Worm (Caenorhabditis elegans): Measurements from ENCODE around the gene C50H2.13.

C50H2.13 gene

DNA sequence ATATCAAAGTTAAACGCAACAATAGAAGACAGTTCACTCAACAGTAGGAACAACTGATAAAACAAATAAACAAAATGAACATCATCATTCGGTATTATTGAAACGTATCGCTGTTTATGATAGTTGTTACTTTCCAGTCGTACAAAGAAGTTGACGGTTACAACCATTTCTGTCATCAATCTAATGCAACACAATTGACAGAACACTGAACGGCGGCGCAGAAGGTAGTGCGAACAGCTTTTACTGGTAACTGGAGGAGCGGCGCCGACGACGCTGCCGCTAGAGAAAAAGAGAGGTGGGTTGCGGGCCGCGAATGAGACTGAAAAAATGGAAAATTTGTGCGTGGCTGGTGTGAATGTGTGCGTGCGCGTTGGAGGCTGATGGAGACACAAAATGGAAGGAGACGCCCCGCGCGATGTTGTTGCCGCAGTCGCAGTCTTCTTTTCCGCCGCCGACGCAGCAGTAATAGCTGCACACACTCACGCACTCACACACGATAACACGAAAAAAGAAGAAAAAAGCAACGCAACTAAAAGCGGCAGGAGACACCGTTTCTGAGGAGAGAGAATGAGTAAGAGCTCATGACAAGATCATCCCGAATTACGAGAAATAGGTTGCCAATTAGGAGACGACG, 37.9 kb downstream of the C50H2.13 start:
- TF ChIP-seq flt-1 (GFP tag; IDR thresholded peaks at IDR 0.05), result no peak
- TF ChIP-seq hmg-4 (GFP tag; optimal IDR thresholded peaks at IDR 0.05), result peak; percentile 31

ce11 chrV:9965891-9966290, 39.6 kb downstream of the C50H2.13 start:
- TF ChIP-seq ets-7 (tag; optimal IDR thresholded peaks at IDR 0.05) (no peak), hmg-4 (GFP tag; optimal IDR thresholded peaks at IDR 0.05) (no peak), F13C5.2 (tag; optimal IDR thresholded peaks at IDR 0.05) (no peak), sea-1 (GFP tag; conservative IDR thresholded peaks at IDR 0.05) (no peak), flt-1 (GFP tag; IDR thresholded peaks at IDR 0.05) (no peak), pes-1 (GFP tag; IDR thresholded peaks at IDR 0.05) (no peak), ceh-36 (tag; optimal IDR thresholded peaks at IDR 0.05) (no peak), hmbx-1 (tag; optimal IDR thresholded peaks at IDR 0.05) (no peak), aly-1 (tag; optimal IDR thresholded peaks at IDR 0.05) (no peak), tra-4 (tag; optimal IDR thresholded peaks at IDR 0.05) (no peak), tbx-37 (GFP tag; conservative IDR thresholded peaks at IDR 0.05) (no peak), B0310.2 (tag; optimal IDR thresholded peaks at IDR 0.05) (no peak), ceh-13 (GFP tag; optimal IDR thresholded peaks at IDR 0.05) (no peak), ama-1 (optimal IDR thresholded peaks at IDR 0.05) (no peak), scrt-1 (GFP tag; IDR thresholded peaks at IDR 0.05) (no peak), hnd-1 (tag; optimal IDR thresholded peaks at IDR 0.05) (no peak), tbx-11 (GFP tag; IDR thresholded peaks at IDR 0.05) (no peak)

ce11 chrV:9970119-9970518, 43.8 kb downstream of the C50H2.13 start:
- peak; percentile 89 for TF ChIP-seq aly-1 (tag; optimal IDR thresholded peaks at IDR 0.05)
- TF ChIP-seq hmbx-1 (tag; optimal IDR thresholded peaks at IDR 0.05), result peak; percentile 82
- TF ChIP-seq scrt-1 (GFP tag; IDR thresholded peaks at IDR 0.05), result peak; percentile 97
- TF ChIP-seq ceh-36 (tag; optimal IDR thresholded peaks at IDR 0.05), result peak; percentile 92
- peak; percentile 94 for TF ChIP-seq F13C5.2 (tag; optimal IDR thresholded peaks at IDR 0.05)
- peak; percentile 95 for TF ChIP-seq pes-1 (GFP tag; IDR thresholded peaks at IDR 0.05)
- TF ChIP-seq ama-1 (optimal IDR thresholded peaks at IDR 0.05), result no peak
- peak; percentile 94 for TF ChIP-seq hmg-4 (GFP tag; optimal IDR thresholded peaks at IDR 0.05)
- TF ChIP-seq tbx-37 (GFP tag; conservative IDR thresholded peaks at IDR 0.05), result peak; percentile 90
- peak; percentile 76 for TF ChIP-seq tra-4 (tag; optimal IDR thresholded peaks at IDR 0.05)
- peak; percentile 86 for TF ChIP-seq ceh-13 (GFP tag; optimal IDR thresholded peaks at IDR 0.05)
- peak; percentile 96 for TF ChIP-seq sea-1 (GFP tag; conservative IDR thresholded peaks at IDR 0.05)
- peak; percentile 94 for TF ChIP-seq tbx-11 (GFP tag; IDR thresholded peaks at IDR 0.05)
- peak; percentile 87 for TF ChIP-seq hnd-1 (tag; optimal IDR thresholded peaks at IDR 0.05)
- TF ChIP-seq flt-1 (GFP tag; IDR thresholded peaks at IDR 0.05), result peak; percentile 90
- TF ChIP-seq ets-7 (tag; optimal IDR thresholded peaks at IDR 0.05), result peak; percentile 86
- peak; percentile 90 for TF ChIP-seq B0310.2 (tag; optimal IDR thresholded peaks at IDR 0.05)

DNA sequence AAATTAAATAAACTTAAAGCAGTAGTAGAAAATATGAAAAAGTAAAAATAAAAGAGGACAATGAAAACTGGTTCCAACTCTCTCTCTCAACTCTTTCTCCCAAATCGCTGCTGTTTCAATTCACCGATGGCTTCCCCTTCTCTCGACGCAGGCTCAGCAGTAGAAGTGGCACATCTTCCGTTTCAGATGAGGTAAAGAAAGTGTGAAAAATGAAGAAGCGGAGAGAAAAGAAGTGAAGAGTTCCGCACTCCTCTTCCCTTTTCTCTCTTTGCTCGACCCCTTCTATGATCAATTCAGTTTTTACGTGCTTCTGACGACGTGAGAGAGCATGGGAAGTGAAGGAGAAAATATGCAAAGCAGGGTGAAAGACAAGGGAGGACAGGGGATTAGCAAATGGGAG, 47.9 kb downstream of the C50H2.13 start:
- no peak for TF ChIP-seq flt-1 (GFP tag; IDR thresholded peaks at IDR 0.05)
- TF ChIP-seq hmbx-1 (tag; optimal IDR thresholded peaks at IDR 0.05), result no peak
- no peak for TF ChIP-seq sea-1 (GFP tag; conservative IDR thresholded peaks at IDR 0.05)
- TF ChIP-seq tra-4 (tag; optimal IDR thresholded peaks at IDR 0.05), result no peak
- TF ChIP-seq F13C5.2 (tag; optimal IDR thresholded peaks at IDR 0.05), result no peak
- no peak for TF ChIP-seq B0310.2 (tag; optimal IDR thresholded peaks at IDR 0.05)
- TF ChIP-seq tbx-11 (GFP tag; IDR thresholded peaks at IDR 0.05), result no peak
- no peak for TF ChIP-seq hnd-1 (tag; optimal IDR thresholded peaks at IDR 0.05)
- no peak for TF ChIP-seq tbx-37 (GFP tag; conservative IDR thresholded peaks at IDR 0.05)
- no peak for TF ChIP-seq aly-1 (tag; optimal IDR thresholded peaks at IDR 0.05)
- TF ChIP-seq ets-7 (tag; optimal IDR thresholded peaks at IDR 0.05), result no peak
- no peak for TF ChIP-seq scrt-1 (GFP tag; IDR thresholded peaks at IDR 0.05)
- no peak for TF ChIP-seq ceh-36 (tag; optimal IDR thresholded peaks at IDR 0.05)
- TF ChIP-seq hmg-4 (GFP tag; optimal IDR thresholded peaks at IDR 0.05), result no peak
- no peak for TF ChIP-seq pes-1 (GFP tag; IDR thresholded peaks at IDR 0.05)
- no peak for TF ChIP-seq ama-1 (optimal IDR thresholded peaks at IDR 0.05)
- TF ChIP-seq ceh-13 (GFP tag; optimal IDR thresholded peaks at IDR 0.05), result no peak

ce11 chrV:9976138-9976537, 49.8 kb downstream of the C50H2.13 start, which contains the start of gene unc-41:
unc-41 (minus strand) TSS chrV:9976238.
- TF ChIP-seq hmg-4 (GFP tag; optimal IDR thresholded peaks at IDR 0.05) (no peak), F13C5.2 (tag; optimal IDR thresholded peaks at IDR 0.05) (no peak), ceh-36 (tag; optimal IDR thresholded peaks at IDR 0.05) (no peak), B0310.2 (tag; optimal IDR thresholded peaks at IDR 0.05) (no peak), ets-7 (tag; optimal IDR thresholded peaks at IDR 0.05) (no peak), tbx-37 (GFP tag; conservative IDR thresholded peaks at IDR 0.05) (no peak), sea-1 (GFP tag; conservative IDR thresholded peaks at IDR 0.05) (no peak), flt-1 (GFP tag; IDR thresholded peaks at IDR 0.05) (no peak), hnd-1 (tag; optimal IDR thresholded peaks at IDR 0.05) (no peak), hmbx-1 (tag; optimal IDR thresholded peaks at IDR 0.05) (no peak), tra-4 (tag; optimal IDR thresholded peaks at IDR 0.05) (no peak), tbx-11 (GFP tag; IDR thresholded peaks at IDR 0.05) (no peak), ama-1 (optimal IDR thresholded peaks at IDR 0.05) (no peak), ceh-13 (GFP tag; optimal IDR thresholded peaks at IDR 0.05) (no peak), aly-1 (tag; optimal IDR thresholded peaks at IDR 0.05) (no peak), scrt-1 (GFP tag; IDR thresholded peaks at IDR 0.05) (no peak)

DNA sequence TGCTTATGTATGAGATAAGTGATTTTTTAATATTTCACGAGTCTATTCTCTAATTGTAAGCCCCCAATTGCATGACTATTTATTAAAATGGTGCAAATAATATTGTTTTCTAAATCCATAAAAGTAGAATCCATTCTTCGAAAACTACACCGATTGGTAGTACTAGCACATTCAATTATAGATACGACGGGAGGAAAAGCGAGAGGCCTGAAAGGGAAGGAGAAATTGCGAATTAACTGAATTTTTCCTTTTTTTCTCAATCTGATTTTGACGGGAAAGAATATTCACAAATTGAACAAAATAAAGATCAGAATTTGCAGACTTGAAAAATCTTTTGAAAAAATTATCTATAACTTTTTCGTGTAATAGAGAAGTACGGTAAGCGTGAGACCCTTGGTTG, 50.9 kb downstream of the C50H2.13 start:
- TF ChIP-seq aly-1 (tag; optimal IDR thresholded peaks at IDR 0.05) (no peak), tbx-37 (GFP tag; conservative IDR thresholded peaks at IDR 0.05) (no peak)
